Worm (Caenorhabditis elegans): ENCODE data around the gene C05C8.1.

DNA sequence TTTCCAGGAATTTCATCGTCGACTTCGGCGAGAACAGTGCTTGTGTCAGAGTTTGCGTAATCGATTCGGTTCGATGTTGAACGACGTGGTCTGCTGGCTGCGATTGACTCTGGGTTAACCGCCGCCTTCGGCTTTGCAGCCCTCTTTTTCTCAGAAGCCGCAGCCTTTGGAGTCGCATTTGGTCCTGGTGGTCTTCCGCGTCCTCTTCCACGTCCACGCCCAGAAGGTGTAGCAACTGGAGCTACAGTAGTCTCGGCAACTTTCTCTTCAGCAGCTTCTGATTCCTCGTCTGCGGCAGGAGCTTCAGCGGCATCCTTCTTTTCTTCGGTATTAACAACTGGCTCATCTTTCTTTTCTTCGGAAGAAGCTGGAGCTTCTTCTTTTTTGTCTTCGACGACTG, 44.8 kb upstream of the C05C8.1 start:
- TF ChIP-seq dao-5 (tag; optimal IDR thresholded peaks at IDR 0.05), result no peak
- no peak for TF ChIP-seq him-1 (tag; optimal IDR thresholded peaks at IDR 0.05)
